Fruit fly (Drosophila melanogaster) whole organism, embryonic: ENCODE measurements around the gene Cow.

Experiments used
- CG13775 ChIP-seq: fragments of 200-800 bp; sonication (Bioruptor generic); optimal IDR thresholded peaks from 3 replicates; lab custom pipeline; 2017; ENCODE audit warnings: missing biosample characterization, mild to moderate bottlenecking, missing genetic modification characterization
- CG15011 ChIP-seq: fragments of 200-800 bp; sonication (Bioruptor generic); optimal IDR thresholded peaks from 3 replicates; lab custom pipeline; 2018; ENCODE audit warnings: missing biosample characterization, mild to moderate bottlenecking, missing genetic modification characterization
- CG7745 ChIP-seq: fragments of 200-800 bp; sonication (Bioruptor generic); optimal IDR thresholded peaks from 2 replicates; lab custom pipeline; 2018; ENCODE audit warnings: missing biosample characterization, mild to moderate bottlenecking, missing genetic modification characterization, moderate library complexity
- ro ChIP-seq: fragments of 200-800 bp; sonication (Bioruptor generic); IDR thresholded peaks from 2 replicates; pipeline ENCODE4 v1.3.6; 2022; ENCODE audit warnings: missing biosample characterization, missing genetic modification characterization

DNA sequence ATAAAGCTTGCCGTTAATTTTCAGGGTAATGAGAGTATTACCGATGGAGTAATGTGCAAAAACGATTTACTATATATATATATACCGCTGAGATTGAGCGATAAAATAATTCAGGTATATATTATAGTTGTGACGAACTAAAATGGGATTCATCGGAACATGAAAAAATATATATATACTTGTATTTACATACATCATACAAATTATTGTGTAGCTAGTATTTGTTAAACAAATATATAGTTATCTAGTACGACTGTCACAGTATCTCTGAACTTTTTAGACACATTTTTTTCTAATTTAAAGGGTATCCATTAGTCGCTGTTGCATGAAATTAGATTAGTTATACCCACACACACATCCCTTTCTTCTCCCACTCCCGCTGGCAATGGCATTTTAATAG, 76.2 kb downstream of the Cow start:
- TF ChIP-seq ro (GFP tag; lab: Robert Waterston, UW) (no peak), CG13775 (GFP tag; lab: Kevin White, UChicago) (no peak), CG15011 (GFP tag; lab: Kevin White, UChicago) (no peak), CG7745 (no peak)
